Worm (Caenorhabditis elegans) whole organism, L4 larva: ENCODE results near the gene Y55B1AR.4.

Experiments
- D1046.2 ChIP-seq: fragments of 200-800 bp; sonication (Bioruptor generic); IDR thresholded peaks from 2 replicates; pipeline ENCODE4 v1.3.6; 2022; ENCODE audit warnings: missing genetic modification characterization, missing compliant biosample characterization
- F37D6.2 ChIP-seq: sonication (generic microtip); optimal IDR thresholded peaks from 2 replicates; lab custom pipeline; 2016; ENCODE audit warnings: mild to moderate bottlenecking, missing genetic modification characterization, missing compliant biosample characterization
- F44E2.7 ChIP-seq: fragments of 200-800 bp; sonication (Bioruptor generic); IDR thresholded peaks from 2 replicates; pipeline ENCODE4 v2.1.2; 2022; ENCODE audit warnings: missing genetic modification characterization, missing compliant biosample characterization
- T20F7.1 ChIP-seq: fragments of 200-800 bp; sonication (Bioruptor generic); optimal IDR thresholded peaks from 2 replicates; lab custom pipeline; 2018; ENCODE audit warnings: mild to moderate bottlenecking, missing genetic modification characterization, missing compliant biosample characterization
- T26A8.4 ChIP-seq: fragments of 200-800 bp; sonication (Bioruptor generic); IDR thresholded peaks from 2 replicates; pipeline ENCODE4 v1.3.6; 2022; ENCODE audit warnings: missing genetic modification characterization, missing compliant biosample characterization
- ZK337.2 ChIP-seq: fragments of 200-800 bp; sonication (Bioruptor generic); IDR thresholded peaks from 2 replicates; pipeline ENCODE4 v1.3.6; 2022; ENCODE audit warnings: missing genetic modification reagents, missing genetic modification characterization, missing compliant biosample characterization
- aha-1 ChIP-seq: fragments of 150-350 bp; peaks from one replicate; lab custom pipeline; 2014; ENCODE audit warnings: missing biosample characterization, missing genetic modification characterization
- aly-2 ChIP-seq: sonication (generic microtip); optimal IDR thresholded peaks from 2 replicates; lab custom pipeline; 2018; ENCODE audit warnings: missing biosample characterization, missing genetic modification characterization
- ceh-20 ChIP-seq: fragments of 200-800 bp; sonication (Bioruptor generic); IDR thresholded peaks from 2 replicates; pipeline ENCODE4 v1.3.6; 2022; ENCODE audit warnings: missing genetic modification reagents, missing genetic modification characterization, missing compliant biosample characterization
- ceh-44 ChIP-seq: fragments of 200-800 bp; sonication (Bioruptor generic); IDR thresholded peaks from 2 replicates; pipeline ENCODE4 v1.3.6; 2022; ENCODE audit warnings: missing genetic modification reagents, missing genetic modification characterization, missing compliant biosample characterization
- ctbp-1 ChIP-seq: fragments of 200-800 bp; sonication (Bioruptor generic); IDR thresholded peaks from 2 replicates; pipeline ENCODE4 v1.3.6; 2022; ENCODE audit warnings: missing genetic modification reagents, missing genetic modification characterization, missing compliant biosample characterization
- daf-16 ChIP-seq, 3 experiments: sonication (generic microtip); optimal IDR thresholded peaks; 2 replicates each; lab custom pipeline; 2016 to 2017; ENCODE audit warnings: missing genetic modification characterization in 3 of 3, missing genetic modification reagents in 3 of 3, mild to moderate bottlenecking in 2 of 3, missing compliant biosample characterization in 2 of 3, missing biosample characterization in 1 of 3, moderate library complexity in 1 of 3
- daf-19 ChIP-seq: fragments of 200-800 bp; sonication (Bioruptor generic); conservative IDR thresholded peaks from 2 replicates; pipeline ENCODE4 v1.3.6; 2022; ENCODE audit warnings: missing genetic modification characterization, missing compliant biosample characterization
- daf-8 ChIP-seq: fragments of 200-800 bp; sonication (Bioruptor generic); IDR thresholded peaks from 2 replicates; pipeline ENCODE4 v1.3.6; 2022; ENCODE audit warnings: missing genetic modification characterization, missing compliant biosample characterization
- dmd-6 ChIP-seq: fragments of 200-800 bp; sonication (Bioruptor generic); IDR thresholded peaks from 2 replicates; pipeline ENCODE4 v1.3.6; 2022; ENCODE audit warnings: missing genetic modification reagents, missing genetic modification characterization, missing compliant biosample characterization
- dmd-8 ChIP-seq: fragments of 200-800 bp; sonication (Bioruptor generic); IDR thresholded peaks from 2 replicates; pipeline ENCODE4 v1.3.6; 2022; ENCODE audit warnings: missing genetic modification characterization, missing compliant biosample characterization
- duxl-1 ChIP-seq: sonication (generic microtip); optimal IDR thresholded peaks from 2 replicates; lab custom pipeline; 2016; ENCODE audit warnings: mild to moderate bottlenecking, missing genetic modification characterization, moderate library complexity, missing compliant biosample characterization; ENCODE audit not compliant: poor library complexity
- dve-1 ChIP-seq: sonication (generic microtip); optimal IDR thresholded peaks from 2 replicates; lab custom pipeline; 2017; ENCODE audit warnings: antibody characterized with exemption, mild to moderate bottlenecking, missing genetic modification characterization, missing compliant biosample characterization; ENCODE audit not compliant: insufficient read depth
- egl-43 ChIP-seq: fragments of 200-800 bp; sonication (Bioruptor generic); IDR thresholded peaks from 2 replicates; pipeline ENCODE4 v1.3.6; 2022; ENCODE audit warnings: missing genetic modification reagents, missing genetic modification characterization, missing compliant biosample characterization
- hlh-11 ChIP-seq: fragments of 200-800 bp; sonication (Bioruptor generic); optimal IDR thresholded peaks from 2 replicates; lab custom pipeline; 2018; ENCODE audit warnings: mild to moderate bottlenecking, missing genetic modification characterization, missing compliant biosample characterization
- hlh-30 ChIP-seq: sonication (generic microtip); optimal IDR thresholded peaks from 2 replicates; lab custom pipeline; 2017; ENCODE audit warnings: antibody characterized with exemption, mild to moderate bottlenecking, missing genetic modification characterization, missing compliant biosample characterization; ENCODE audit not compliant: insufficient read depth
- jun-1 ChIP-seq: fragments of 150-350 bp; optimal IDR thresholded peaks from 2 replicates; lab custom pipeline; 2014; ENCODE audit warnings: missing biosample characterization, missing genetic modification reagents, missing genetic modification characterization
- lim-7 ChIP-seq: fragments of 200-800 bp; sonication (Bioruptor generic); IDR thresholded peaks from 2 replicates; pipeline ENCODE4 v1.3.6; 2022; ENCODE audit warnings: missing genetic modification characterization, missing compliant biosample characterization
- lin-15B ChIP-seq: fragments of 150-350 bp; sonication (generic microtip); optimal IDR thresholded peaks from 3 replicates; lab custom pipeline; 2014; ENCODE audit warnings: missing biosample characterization, missing genetic modification characterization
- lsy-2 ChIP-seq, 2 experiments: fragments of 150-350 bp in 1 of 2; sonication (generic microtip) in 1 of 2; optimal IDR thresholded peaks; 2 replicates each; lab custom pipeline; 2014 to 2017; ENCODE audit warnings: missing biosample characterization in 2 of 2, missing genetic modification characterization in 2 of 2
- madf-5 ChIP-seq, 2 experiments: fragments of 200-800 bp; sonication (Bioruptor generic); IDR thresholded peaks; 2 replicates each; pipeline ENCODE4 v1.3.6; 2022; ENCODE audit warnings: missing compliant biosample characterization in 2 of 2, missing genetic modification characterization in 2 of 2
- mdl-1 ChIP-seq, 2 experiments: fragments of 150-350 bp in 1 of 2; sonication (generic microtip) in 1 of 2; optimal IDR thresholded peaks; 2 replicates each; lab custom pipeline; 2014 to 2017; ENCODE audit warnings: missing biosample characterization in 2 of 2, missing genetic modification characterization in 2 of 2
- mdt-29 ChIP-seq: fragments of 200-800 bp; sonication (Bioruptor generic); IDR thresholded peaks from 2 replicates; pipeline ENCODE4 v1.3.6; 2022; ENCODE audit warnings: missing genetic modification reagents, missing genetic modification characterization, missing compliant biosample characterization
- mep-1 ChIP-seq: fragments of 150-350 bp; sonication (generic microtip); optimal IDR thresholded peaks from 3 replicates; lab custom pipeline; 2014; ENCODE audit warnings: missing biosample characterization, missing genetic modification characterization
- mxl-2 ChIP-seq: fragments of 200-800 bp; sonication (Bioruptor generic); conservative IDR thresholded peaks from 2 replicates; pipeline ENCODE4 v1.3.6; 2022; ENCODE audit warnings: missing genetic modification reagents, missing genetic modification characterization, missing compliant biosample characterization
- mxl-3 ChIP-seq: fragments of 200-800 bp; sonication (Bioruptor generic); optimal IDR thresholded peaks from 2 replicates; lab custom pipeline; 2018; ENCODE audit warnings: mild to moderate bottlenecking, missing genetic modification characterization, missing compliant biosample characterization
- nhr-10 ChIP-seq: fragments of 150-350 bp; optimal IDR thresholded peaks from 2 replicates; lab custom pipeline; 2014; ENCODE audit warnings: missing biosample characterization, missing genetic modification characterization
- nhr-11 ChIP-seq: fragments of 150-350 bp; optimal IDR thresholded peaks from 2 replicates; lab custom pipeline; 2014; ENCODE audit warnings: missing biosample characterization, missing genetic modification characterization
- nhr-28 ChIP-seq: fragments of 150-350 bp; optimal IDR thresholded peaks from 2 replicates; lab custom pipeline; 2014; ENCODE audit warnings: missing biosample characterization, missing genetic modification characterization
- nhr-48 ChIP-seq: sonication (generic microtip); optimal IDR thresholded peaks from 2 replicates; lab custom pipeline; 2016; ENCODE audit warnings: mild to moderate bottlenecking, missing genetic modification characterization, missing compliant biosample characterization
- nhr-77 ChIP-seq: fragments of 150-350 bp; optimal IDR thresholded peaks from 2 replicates; lab custom pipeline; 2014; ENCODE audit warnings: missing biosample characterization, missing genetic modification characterization
- pha-4 ChIP-seq, 2 experiments: fragments of 150-350 bp in 1 of 2; fragments of 200-800 bp in 1 of 2; sonication (Bioruptor generic) in 1 of 2; IDR thresholded peaks in 1 of 2; optimal IDR thresholded peaks in 1 of 2; 2 replicates each; pipeline versions ENCODE4 v1.3.6 to Lab custom; 2014 to 2022; ENCODE audit warnings: missing genetic modification characterization in 2 of 2, missing genetic modification reagents in 2 of 2, missing biosample characterization in 1 of 2, missing compliant biosample characterization in 1 of 2
- php-3 ChIP-seq: fragments of 200-800 bp; sonication (Bioruptor generic); IDR thresholded peaks from 2 replicates; pipeline ENCODE4 v1.3.6; 2022; ENCODE audit warnings: missing genetic modification reagents, missing genetic modification characterization, missing compliant biosample characterization
- pqm-1 ChIP-seq: sonication (generic microtip); optimal IDR thresholded peaks from 2 replicates; lab custom pipeline; 2017; ENCODE audit warnings: missing biosample characterization, missing genetic modification characterization
- spr-3 ChIP-seq: fragments of 200-800 bp; sonication (Bioruptor generic); optimal IDR thresholded peaks from 2 replicates; lab custom pipeline; 2018; ENCODE audit warnings: mild to moderate bottlenecking, missing genetic modification characterization, missing compliant biosample characterization
- tag-97 ChIP-seq: fragments of 200-800 bp; sonication (Bioruptor generic); IDR thresholded peaks from 2 replicates; pipeline ENCODE4 v1.3.6; 2022; ENCODE audit warnings: missing genetic modification characterization, missing compliant biosample characterization
- tra-1 ChIP-seq: fragments of 200-800 bp; sonication (Bioruptor generic); IDR thresholded peaks from 2 replicates; pipeline ENCODE4 v1.3.6; 2022; ENCODE audit warnings: missing genetic modification reagents, missing genetic modification characterization, missing compliant biosample characterization
- unc-130 ChIP-seq: sonication (generic microtip); optimal IDR thresholded peaks from 2 replicates; lab custom pipeline; 2016; ENCODE audit warnings: missing genetic modification reagents, missing genetic modification characterization, missing compliant biosample characterization
- unc-62 ChIP-seq, 3 experiments: fragments of 150-350 bp in 1 of 3; sonication (generic microtip); optimal IDR thresholded peaks in 2 of 3; peaks in 1 of 3; 1 replicate in 1 of 3; 2 replicates in 2 of 3; lab custom pipeline; 2014 to 2017; ENCODE audit warnings: missing biosample characterization in 3 of 3, missing genetic modification characterization in 3 of 3, missing genetic modification reagents in 3 of 3, missing genotype in 1 of 3
- zfp-2 ChIP-seq: sonication (generic microtip); optimal IDR thresholded peaks from 2 replicates; lab custom pipeline; 2016; ENCODE audit warnings: mild to moderate bottlenecking, missing genetic modification characterization, missing compliant biosample characterization

Gene Y55B1AR.4

DNA sequence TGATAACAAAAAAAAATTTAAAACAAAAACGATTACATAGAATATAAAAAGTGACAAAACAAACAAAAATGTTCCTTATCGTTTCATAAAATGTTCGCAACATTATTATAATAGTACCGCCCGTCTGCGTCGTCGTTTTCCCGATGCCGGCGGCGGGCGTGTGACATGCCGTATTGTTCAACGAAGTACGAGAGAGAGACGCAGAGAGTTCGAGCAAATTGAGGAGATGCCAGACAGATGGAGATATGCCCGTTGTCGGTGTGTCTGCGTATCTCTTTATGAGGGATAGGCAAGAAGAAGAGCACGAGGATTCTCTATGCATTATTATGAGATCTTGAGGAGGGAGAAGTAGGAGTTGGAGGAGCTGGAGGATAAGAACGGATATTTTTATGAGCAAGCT is 18.4 kb upstream of the Y55B1AR.4 start (continued):
- TF ChIP-seq lin-15B (tag; lab: Kevin White, UChicago) = no peak
- TF ChIP-seq dmd-8 (GFP tag; lab: Robert Waterston, UW) = no peak
- TF ChIP-seq madf-5 (GFP tag; IDR thresholded peaks at IDR 0.05; lab: Robert Waterston, UW) = no peak

DNA sequence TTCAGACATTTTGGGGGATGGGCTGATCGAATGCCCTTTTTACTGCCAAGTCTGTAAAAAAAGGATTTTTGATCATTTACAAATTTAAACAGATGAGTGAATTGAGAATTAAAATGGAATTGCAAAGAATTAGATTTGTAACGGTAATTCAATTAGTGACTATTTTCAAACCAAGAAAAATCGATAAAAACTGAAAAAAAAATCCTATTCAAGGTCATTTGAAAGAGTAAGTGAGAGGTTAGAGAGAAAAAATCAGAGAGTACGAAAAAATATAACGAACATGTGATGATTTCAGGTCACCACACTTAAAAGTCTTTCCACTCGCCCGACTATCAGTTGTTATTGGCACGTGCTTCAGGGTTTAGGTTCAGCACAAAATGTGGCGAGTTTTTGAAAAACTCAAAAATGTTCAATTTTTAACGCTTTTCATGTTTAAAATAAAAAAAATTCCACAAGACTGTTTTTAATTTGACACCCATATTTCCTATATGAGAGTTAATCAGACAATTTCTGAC is 14.9 kb upstream of the Y55B1AR.4 start, which contains the start of gene T19C3.4:
Gene T19C3.4, minus strand, starts transcription at position 51 of the 515 bp plus-strand sequence.
- TF ChIP-seq ceh-44 (GFP tag; lab: Robert Waterston, UW) = no peak
- no peak for TF ChIP-seq pqm-1 (tag; lab: Kevin White, UChicago)
- no peak for TF ChIP-seq ZK337.2 (GFP tag; lab: Robert Waterston, UW)
- no peak for TF ChIP-seq nhr-48 (tag; lab: Kevin White, UChicago)
- TF ChIP-seq daf-8 (GFP tag; lab: Robert Waterston, UW) = no peak
- TF ChIP-seq tra-1 (GFP tag; lab: Robert Waterston, UW) = no peak
- no peak for TF ChIP-seq daf-19 (GFP tag; lab: Robert Waterston, UW)
- TF ChIP-seq daf-16 (GFP tag; optimal IDR thresholded peaks at IDR 0.05; lab: Kevin White, UChicago) = no peak
- peak; percentile 39 for TF ChIP-seq daf-16 (tag; optimal IDR thresholded peaks at IDR 0.05; lab: Kevin White, UChicago)
- no peak for TF ChIP-seq ceh-20
- no peak for TF ChIP-seq egl-43 (GFP tag; lab: Robert Waterston, UW)
- no peak for TF ChIP-seq unc-130 (GFP tag; lab: Kevin White, UChicago)
- no peak for TF ChIP-seq F44E2.7 (GFP tag; lab: Robert Waterston, UW)
- TF ChIP-seq pha-4 (GFP tag; IDR thresholded peaks at IDR 0.05; lab: Robert Waterston, UW) = no peak
- TF ChIP-seq pha-4 (tag; optimal IDR thresholded peaks at IDR 0.05; lab: Kevin White, UChicago) = no peak
- TF ChIP-seq F37D6.2 (tag; lab: Kevin White, UChicago) = no peak
- peak in 1 of 2 experiments; percentile 63 for TF ChIP-seq mdl-1 (tag; optimal IDR thresholded peaks at IDR 0.05; lab: Kevin White, UChicago)
- TF ChIP-seq aly-2 (tag; lab: Kevin White, UChicago) = no peak
- no peak for TF ChIP-seq unc-62 (GFP tag; optimal IDR thresholded peaks at IDR 0.05 in 1 of 2; lab: Kevin White, UChicago)
- TF ChIP-seq unc-62 (tag; optimal IDR thresholded peaks at IDR 0.05; lab: Kevin White, UChicago) = no peak
- 0 out of 2 replicates have a peak, but pooled peaks have one; percentile 44 for TF ChIP-seq php-3 (GFP tag; lab: Robert Waterston, UW)
- no peak for TF ChIP-seq zfp-2 (tag; lab: Kevin White, UChicago)
- no peak for TF ChIP-seq duxl-1 (tag; lab: Kevin White, UChicago)
- no peak for TF ChIP-seq D1046.2 (GFP tag; lab: Robert Waterston, UW)
- TF ChIP-seq hlh-30 (tag; lab: Kevin White, UChicago) = peak; percentile 87
- TF ChIP-seq nhr-11 (tag; lab: Kevin White, UChicago) = no peak
- peak in 1 of 2 experiments; percentile 22 for TF ChIP-seq lsy-2 (tag; optimal IDR thresholded peaks at IDR 0.05; lab: Kevin White, UChicago)
- TF ChIP-seq dve-1 = peak; percentile 58
- TF ChIP-seq aha-1 (tag; lab: Kevin White, UChicago) = peak; percentile 23
- TF ChIP-seq mxl-2 (GFP tag; lab: Robert Waterston, UW) = no peak
- TF ChIP-seq mep-1 (tag; lab: Kevin White, UChicago) = peak; percentile 19
- TF ChIP-seq hlh-11 (tag; lab: Kevin White, UChicago) = peak; percentile 56
- TF ChIP-seq lin-15B (tag; lab: Kevin White, UChicago) = no peak
- no peak for TF ChIP-seq tag-97 (GFP tag; lab: Robert Waterston, UW)
- TF ChIP-seq spr-3 (GFP tag; lab: Kevin White, UChicago) = no peak
- no peak for TF ChIP-seq lim-7 (GFP tag; lab: Robert Waterston, UW)
- TF ChIP-seq nhr-10 (tag; lab: Kevin White, UChicago) = no peak
- no peak for TF ChIP-seq T26A8.4 (GFP tag; lab: Robert Waterston, UW)
- TF ChIP-seq mdt-29 (GFP tag; lab: Robert Waterston, UW) = peak; percentile 26; the same call in 1 of the 2 replicates
- TF ChIP-seq ctbp-1 (GFP tag; lab: Robert Waterston, UW) = no peak
- peak; percentile 57 for TF ChIP-seq nhr-77
- peak; percentile 73 for TF ChIP-seq nhr-28
- TF ChIP-seq T20F7.1 (GFP tag; lab: Kevin White, UChicago) = no peak
- peak; percentile 11 for TF ChIP-seq mxl-3
- no peak for TF ChIP-seq jun-1 (tag; lab: Kevin White, UChicago)
- TF ChIP-seq dmd-6 (GFP tag; lab: Robert Waterston, UW) = peak; percentile 81
